Worm (Caenorhabditis elegans) whole organism, late embryonic: Measurements from ENCODE around the gene par-3.

Source experiments
- ama-1 ChIP-seq: fragments of 150-350 bp; optimal IDR thresholded peaks from 2 replicates; lab custom pipeline; 2014
- ceh-30 ChIP-seq: fragments of 150-350 bp; optimal IDR thresholded peaks from 2 replicates; lab custom pipeline; 2014; ENCODE audit warnings: missing biosample characterization, missing genetic modification characterization
- hlh-6 ChIP-seq: sonication (generic microtip); optimal IDR thresholded peaks from 2 replicates; lab custom pipeline; 2016; ENCODE audit warnings: missing genotype, missing genetic modification characterization, missing compliant biosample characterization
- nhr-11 ChIP-seq: fragments of 150-350 bp; optimal IDR thresholded peaks from 2 replicates; lab custom pipeline; 2014; ENCODE audit warnings: missing biosample characterization, missing genetic modification characterization
- ref-2 ChIP-seq: sonication (generic microtip); optimal IDR thresholded peaks from 2 replicates; lab custom pipeline; 2016; ENCODE audit warnings: missing genetic modification characterization, missing compliant biosample characterization
- ztf-16 ChIP-seq: sonication (generic microtip); optimal IDR thresholded peaks from 2 replicates; lab custom pipeline; 2017; ENCODE audit warnings: missing genetic modification characterization, missing compliant biosample characterization

DNA sequence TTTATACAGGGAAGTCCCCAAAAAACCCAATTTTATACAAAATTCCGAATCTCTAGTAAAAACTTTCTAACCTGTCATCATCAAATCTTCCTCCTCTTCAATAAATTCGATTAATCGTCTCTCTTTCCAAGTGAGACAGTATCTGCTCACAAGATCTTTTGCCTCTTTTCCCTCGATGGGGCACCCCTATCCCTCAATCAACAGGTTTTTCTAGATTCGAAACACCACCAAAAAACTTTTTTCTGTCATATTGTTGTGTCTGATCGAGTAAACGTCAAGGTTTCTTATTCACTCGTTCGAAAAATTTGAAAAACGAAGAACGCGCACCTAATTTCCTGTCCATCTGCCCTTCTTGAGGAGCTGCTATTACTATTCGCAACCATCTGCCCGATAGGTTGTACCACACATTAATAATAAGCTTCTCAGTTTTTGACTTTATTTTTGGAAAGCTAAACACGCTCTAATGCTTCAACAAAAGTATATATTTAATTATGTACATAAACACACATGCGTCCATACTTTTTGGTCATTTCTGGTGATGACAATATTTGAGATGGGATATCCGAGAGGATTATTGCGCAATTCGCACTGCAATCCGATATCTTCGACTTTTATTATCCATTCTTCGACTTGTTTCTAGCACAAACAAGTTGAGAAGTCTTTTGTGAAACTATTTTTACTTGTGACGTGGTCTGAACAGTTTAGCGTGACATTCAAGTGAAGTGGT, 55.2 kb downstream of the par-3 start:
- TF ChIP-seq ama-1 (no peak), ref-2 (tag; lab: Kevin White, UChicago) (no peak), nhr-11 (tag; lab: Kevin White, UChicago) (no peak), hlh-6 (no peak), ceh-30 (no peak), ztf-16 (no peak)
